Fruit fly (Drosophila melanogaster) whole organism, embryonic: Measurements from ENCODE around the gene CG43800.

Experiments used
- Atf3 ChIP-seq: fragments of 200-800 bp; sonication (Bioruptor generic); optimal IDR thresholded peaks from 3 replicates; lab custom pipeline; 2016; ENCODE audit warnings: missing biosample characterization, missing genetic modification characterization
- B-H1 ChIP-seq: fragments of 200-800 bp; sonication (Bioruptor generic); IDR thresholded peaks from 3 replicates; pipeline ENCODE4 v1.3.6; 2022; ENCODE audit warnings: missing biosample characterization, missing genetic modification characterization
- Bteb2 ChIP-seq: fragments of 200-800 bp; sonication (Bioruptor generic); optimal IDR thresholded peaks from 2 replicates; lab custom pipeline; 2016; ENCODE audit warnings: missing biosample characterization, missing genetic modification characterization
- CG10543 ChIP-seq: fragments of 200-800 bp; sonication (Bioruptor generic); optimal IDR thresholded peaks from 3 replicates; lab custom pipeline; 2017; ENCODE audit warnings: missing biosample characterization, mild to moderate bottlenecking, missing genetic modification characterization, moderate library complexity
- CG11695 ChIP-seq: fragments of 200-800 bp; sonication (Bioruptor generic); IDR thresholded peaks from 3 replicates; pipeline ENCODE4 v1.3.6; 2022; ENCODE audit warnings: missing biosample characterization, missing genetic modification characterization
- CG11723 ChIP-seq: fragments of 200-800 bp; sonication (Bioruptor generic); optimal IDR thresholded peaks from 2 replicates; lab custom pipeline; 2017; ENCODE audit warnings: missing biosample characterization, mild to moderate bottlenecking, missing genetic modification characterization
- CG13296 ChIP-seq: fragments of 200-800 bp; sonication (Bioruptor generic); optimal IDR thresholded peaks from 3 replicates; lab custom pipeline; 2018; ENCODE audit warnings: missing biosample characterization, mild to moderate bottlenecking, missing genetic modification characterization
- CG13624 ChIP-seq: fragments of 200-800 bp; sonication (Bioruptor generic); optimal IDR thresholded peaks from 2 replicates; lab custom pipeline; 2016; ENCODE audit warnings: missing biosample characterization, missing genetic modification characterization
- CG14050 ChIP-seq: fragments of 200-800 bp; sonication (Bioruptor generic); IDR thresholded peaks from 3 replicates; pipeline ENCODE4 v1.3.6; 2022; ENCODE audit warnings: missing biosample characterization, missing genetic modification characterization
- CG17328 ChIP-seq: fragments of 200-800 bp; sonication (Bioruptor generic); IDR thresholded peaks from 2 replicates; pipeline ENCODE4 v1.3.6; 2022; ENCODE audit warnings: missing biosample characterization, missing genetic modification characterization
- CG31441 ChIP-seq: fragments of 200-800 bp; sonication (Bioruptor generic); IDR thresholded peaks from 2 replicates; pipeline ENCODE4 v1.3.6; 2022; ENCODE audit warnings: missing biosample characterization, missing genetic modification characterization
- CG32772 ChIP-seq: fragments of 200-800 bp; sonication (Bioruptor generic); IDR thresholded peaks from 2 replicates; pipeline ENCODE4 v1.3.6; 2022; ENCODE audit warnings: missing biosample characterization, missing genetic modification characterization
- CG3281 ChIP-seq: fragments of 200-800 bp; sonication (Bioruptor generic); optimal IDR thresholded peaks from 3 replicates; lab custom pipeline; 2017; ENCODE audit warnings: missing biosample characterization, mild to moderate bottlenecking, missing genetic modification characterization
- CG33213 ChIP-seq: fragments of 200-800 bp; sonication (Bioruptor generic); optimal IDR thresholded peaks from 3 replicates; lab custom pipeline; 2016; ENCODE audit warnings: missing biosample characterization, missing genetic modification characterization
- CG34376 ChIP-seq: fragments of 200-800 bp; sonication (Bioruptor generic); optimal IDR thresholded peaks from 2 replicates; lab custom pipeline; 2018; ENCODE audit warnings: missing biosample characterization, mild to moderate bottlenecking, missing genetic modification characterization
- CG3847 ChIP-seq: fragments of 200-800 bp; sonication (Bioruptor generic); IDR thresholded peaks from 2 replicates; pipeline ENCODE4 v1.3.6; 2022; ENCODE audit warnings: missing biosample characterization, missing genetic modification characterization
- CG43689 ChIP-seq: fragments of 200-800 bp; sonication (Bioruptor generic); IDR thresholded peaks from 2 replicates; pipeline ENCODE4 v1.3.6; 2022; ENCODE audit warnings: missing biosample characterization, missing genetic modification characterization
- CG6791 ChIP-seq: fragments of 200-800 bp; sonication (Bioruptor generic); IDR thresholded peaks from 3 replicates; pipeline ENCODE4 v1.3.6; 2022; ENCODE audit warnings: missing biosample characterization, missing genetic modification characterization; ENCODE audit not compliant: partially characterized antibody
- D ChIP-seq, 2 experiments: fragments of 200-800 bp in 1 of 2; fragments of >200 bp in 1 of 2; sonication (Bioruptor generic) in 1 of 2; optimal IDR thresholded peaks; 2 replicates in 1 of 2; 3 replicates in 1 of 2; lab custom pipeline; 2017; ENCODE audit warnings: mild to moderate bottlenecking in 1 of 2, missing biosample characterization in 1 of 2, missing genetic modification characterization in 1 of 2, missing genetic modification reagents in 1 of 2
- Ets97D ChIP-seq: fragments of 200-800 bp; sonication (Bioruptor generic); optimal IDR thresholded peaks from 3 replicates; lab custom pipeline; 2016; ENCODE audit warnings: missing biosample characterization, missing genetic modification characterization
- Gsc ChIP-seq: fragments of 200-800 bp; sonication (Bioruptor generic); IDR thresholded peaks from 2 replicates; pipeline ENCODE4 v1.3.6; 2022; ENCODE audit warnings: missing biosample characterization, missing genetic modification characterization
- HHEX ChIP-seq: fragments of 200-800 bp; sonication (Bioruptor generic); optimal IDR thresholded peaks from 3 replicates; lab custom pipeline; 2017; ENCODE audit warnings: missing biosample characterization, mild to moderate bottlenecking, missing genetic modification characterization, missing genetic modification reagents
- HLH3B ChIP-seq: fragments of 200-800 bp; sonication (Bioruptor generic); IDR thresholded peaks from 2 replicates; pipeline ENCODE4 v1.3.6; 2022; ENCODE audit warnings: missing biosample characterization, missing genetic modification characterization
- Hr78 ChIP-seq, 2 experiments: fragments of 200-800 bp in 1 of 2; fragments of >200 bp in 1 of 2; sonication (Bioruptor generic) in 1 of 2; optimal IDR thresholded peaks; 2 replicates each; lab custom pipeline; 2017 to 2019; ENCODE audit warnings: missing biosample characterization in 2 of 2, missing genetic modification characterization in 2 of 2, mild to moderate bottlenecking in 1 of 2, moderate library complexity in 1 of 2
- Hsf ChIP-seq: fragments of 200-800 bp; sonication (Bioruptor generic); optimal IDR thresholded peaks from 3 replicates; lab custom pipeline; 2016; ENCODE audit warnings: missing biosample characterization, missing genetic modification characterization
- Rfx ChIP-seq: fragments of 200-800 bp; sonication (Bioruptor generic); IDR thresholded peaks from 2 replicates; pipeline ENCODE4 v1.3.6; 2022; ENCODE audit warnings: missing biosample characterization, missing genetic modification characterization
- Scr ChIP-seq: fragments of 200-800 bp; sonication (Bioruptor generic); IDR thresholded peaks from 2 replicates; pipeline ENCODE4 v1.3.6; 2022; ENCODE audit warnings: missing biosample characterization, missing genetic modification characterization; ENCODE audit not compliant: partially characterized antibody
- Sox102F ChIP-seq: fragments of 200-800 bp; sonication (Bioruptor generic); optimal IDR thresholded peaks from 2 replicates; lab custom pipeline; 2018; ENCODE audit warnings: missing biosample characterization, mild to moderate bottlenecking, missing genetic modification characterization, moderate library complexity
- Sry-δ ChIP-seq: fragments of 200-800 bp; sonication (Bioruptor generic); optimal IDR thresholded peaks from 2 replicates; lab custom pipeline; 2016; ENCODE audit warnings: missing biosample characterization, missing genetic modification characterization
- YL-1 ChIP-seq: fragments of 200-800 bp; sonication (Bioruptor generic); optimal IDR thresholded peaks from 3 replicates; lab custom pipeline; 2017; ENCODE audit warnings: missing biosample characterization, mild to moderate bottlenecking, missing genetic modification characterization
- ab ChIP-seq: fragments of 200-800 bp; sonication (Bioruptor generic); optimal IDR thresholded peaks from 2 replicates; lab custom pipeline; 2016; ENCODE audit warnings: missing biosample characterization, missing genetic modification characterization
- ara ChIP-seq: fragments of 200-800 bp; sonication (Bioruptor generic); IDR thresholded peaks from 2 replicates; pipeline ENCODE4 v1.3.6; 2022; ENCODE audit warnings: missing biosample characterization, missing genetic modification characterization
- bsh ChIP-seq, 2 experiments: fragments of 200-800 bp; sonication (Bioruptor generic); optimal IDR thresholded peaks; 2 replicates each; lab custom pipeline; 2017 to 2018; ENCODE audit warnings: mild to moderate bottlenecking in 2 of 2, missing biosample characterization in 2 of 2, missing genetic modification characterization in 2 of 2, moderate library complexity in 1 of 2
- chif ChIP-seq, 2 experiments: fragments of 200-800 bp; sonication (Bioruptor generic); optimal IDR thresholded peaks; 3 replicates each; lab custom pipeline; 2016; ENCODE audit warnings: missing biosample characterization in 2 of 2, missing genetic modification characterization in 2 of 2
- chinmo ChIP-seq: fragments of 200-800 bp; sonication (Bioruptor generic); IDR thresholded peaks from 4 replicates; pipeline ENCODE4 v1.3.6; 2022; ENCODE audit warnings: missing biosample characterization, missing genetic modification characterization; ENCODE audit not compliant: partially characterized antibody
- ewg ChIP-seq: fragments of 200-800 bp; sonication (Bioruptor generic); optimal IDR thresholded peaks from 3 replicates; lab custom pipeline; 2017; ENCODE audit warnings: mild to moderate bottlenecking, missing biosample characterization, missing genetic modification reagents, missing genetic modification characterization
- exex ChIP-seq: fragments of 200-800 bp; sonication (Bioruptor generic); optimal IDR thresholded peaks from 4 replicates; lab custom pipeline; 2018; ENCODE audit warnings: missing biosample characterization, mild to moderate bottlenecking, missing genetic modification characterization, moderate library complexity
- jumu ChIP-seq: fragments of 200-800 bp; sonication (Bioruptor generic); optimal IDR thresholded peaks from 3 replicates; lab custom pipeline; 2016; ENCODE audit warnings: missing biosample characterization, missing genetic modification characterization
- mam ChIP-seq: fragments of 200-800 bp; sonication (Bioruptor generic); optimal IDR thresholded peaks from 3 replicates; lab custom pipeline; 2016; ENCODE audit warnings: missing biosample characterization, missing genetic modification characterization
- nau ChIP-seq: fragments of 200-800 bp; sonication (Bioruptor generic); optimal IDR thresholded peaks from 3 replicates; lab custom pipeline; 2017; ENCODE audit warnings: missing biosample characterization, mild to moderate bottlenecking, missing genetic modification characterization, missing genetic modification reagents
- nerfin-2 ChIP-seq: fragments of 200-800 bp; sonication (Bioruptor generic); IDR thresholded peaks from 2 replicates; pipeline ENCODE4 v1.3.6; 2022; ENCODE audit warnings: missing biosample characterization, missing genetic modification characterization; ENCODE audit not compliant: partially characterized antibody
- phol ChIP-seq: fragments of 200-800 bp; sonication (Bioruptor generic); optimal IDR thresholded peaks from 3 replicates; lab custom pipeline; 2018; ENCODE audit warnings: missing biosample characterization, mild to moderate bottlenecking, missing genetic modification characterization, moderate library complexity
- prd ChIP-seq, 3 experiments: fragments of >200 bp in 2 of 3; fragments of 200-800 bp in 1 of 3; sonication (Bioruptor generic) in 1 of 3; optimal IDR thresholded peaks in 2 of 3; IDR thresholded peaks in 1 of 3; 2 replicates in 2 of 3; 3 replicates in 1 of 3; pipeline versions ENCODE4 v1.3.6 to Lab custom; 2017 to 2022; ENCODE audit warnings: missing biosample characterization in 1 of 3, missing genetic modification characterization in 1 of 3
- pzg ChIP-seq: fragments of 200-800 bp; sonication (Bioruptor generic); optimal IDR thresholded peaks from 3 replicates; lab custom pipeline; 2018; ENCODE audit warnings: missing biosample characterization, mild to moderate bottlenecking, missing genetic modification characterization, moderate library complexity
- sna ChIP-seq: fragments of 200-800 bp; sonication (Bioruptor generic); IDR thresholded peaks from 2 replicates; pipeline ENCODE4 v1.3.6; 2022; ENCODE audit warnings: missing biosample characterization, missing genetic modification characterization; ENCODE audit not compliant: partially characterized antibody
- twi ChIP-seq: fragments of 200-800 bp; optimal IDR thresholded peaks from 2 replicates; lab custom pipeline; 2019; ENCODE audit warnings: missing biosample characterization, mild to moderate bottlenecking, missing genetic modification characterization, moderate library complexity
- wek ChIP-seq: fragments of 200-800 bp; sonication (Bioruptor generic); optimal IDR thresholded peaks from 3 replicates; lab custom pipeline; 2018; ENCODE audit warnings: missing biosample characterization, mild to moderate bottlenecking, missing genetic modification characterization, moderate library complexity

CG43800 gene

dm6 chr2L:7194351-7195037 lies 38.1 kb downstream of the CG43800 start, which contains the start of gene CG4497 (continued):
- TF ChIP-seq CG34376 (GFP tag; lab: Kevin White, UChicago), result peak; percentile 86
- peak; percentile 99 for TF ChIP-seq CG3847 (GFP tag; lab: Robert Waterston, UW)
- TF ChIP-seq jumu (GFP tag; lab: Kevin White, UChicago), result peak; percentile 95
- peak; percentile 92 for TF ChIP-seq Gsc (GFP tag; lab: Robert Waterston, UW)
- peak; percentile 96 for TF ChIP-seq CG13624
- no peak for TF ChIP-seq chinmo
- peak; percentile 93 for TF ChIP-seq Atf3 (GFP tag; lab: Kevin White, UChicago)
- peak; percentile 66 for TF ChIP-seq nau
- no peak for TF ChIP-seq wek (GFP tag; lab: Kevin White, UChicago)
- TF ChIP-seq sna (GFP tag; lab: Robert Waterston, UW), result peak; percentile 70
- peak; percentile 87 for TF ChIP-seq CG17328 (GFP tag; lab: Robert Waterston, UW)
- peak; percentile 26 for TF ChIP-seq exex
- TF ChIP-seq CG11695 (GFP tag; lab: Robert Waterston, UW), result peak; percentile 89
- peak; percentile 70 for TF ChIP-seq Scr (GFP tag; lab: Robert Waterston, UW)
- peak; percentile 81 for TF ChIP-seq CG31441
- peak; percentile 97 for TF ChIP-seq Rfx (GFP tag; lab: Robert Waterston, UW)
- peak; percentile 70 for TF ChIP-seq YL-1 (GFP tag; lab: Kevin White, UChicago)
- TF ChIP-seq prd (optimal IDR thresholded peaks at IDR 0.05; lab: Kevin White, UChicago), result no peak
- TF ChIP-seq prd (GFP tag; IDR thresholded peaks at IDR 0.05; lab: Robert Waterston, UW), result peak; percentile 97
- peak; percentile 83 for TF ChIP-seq twi
- peak; percentile 98 for TF ChIP-seq phol
- TF ChIP-seq ara (GFP tag; lab: Robert Waterston, UW), result peak; percentile 91
- TF ChIP-seq CG10543 (GFP tag; lab: Kevin White, UChicago), result peak; percentile 87
- peak; percentile 94 for TF ChIP-seq Sox102F (GFP tag; lab: Kevin White, UChicago)
- TF ChIP-seq mam (GFP tag; lab: Kevin White, UChicago), result peak; percentile 97
- TF ChIP-seq HHEX (GFP tag; lab: Kevin White, UChicago), result peak; percentile 75
- peak; percentile 84 for TF ChIP-seq CG43689 (GFP tag; lab: Robert Waterston, UW)
- peak; percentile 95 for TF ChIP-seq CG32772 (GFP tag; lab: Robert Waterston, UW)
- TF ChIP-seq CG33213, result peak; percentile 94
- peak; percentile 98 for TF ChIP-seq Hsf (GFP tag; lab: Kevin White, UChicago)
- peak; percentile 83 for TF ChIP-seq CG11723 (GFP tag; lab: Kevin White, UChicago)
- TF ChIP-seq Ets97D, result peak; percentile 93
- TF ChIP-seq pzg, result peak; percentile 63
- TF ChIP-seq CG3281 (GFP tag; lab: Kevin White, UChicago), result peak; percentile 82
- peak; percentile 90 for TF ChIP-seq CG14050 (GFP tag; lab: Robert Waterston, UW)
- peak; percentile 75 for TF ChIP-seq Sry-δ (GFP tag; lab: Kevin White, UChicago)
- TF ChIP-seq nerfin-2, result peak; percentile 85
- TF ChIP-seq CG6791 (GFP tag; lab: Robert Waterston, UW), result peak; percentile 76; the same call in 1 of the 3 replicates
- TF ChIP-seq Hr78 (GFP tag; optimal IDR thresholded peaks at IDR 0.05; lab: Kevin White, UChicago), result peak in 1 of 2 experiments; percentile 16
- peak; percentile 94 for TF ChIP-seq ab (GFP tag; lab: Kevin White, UChicago)
- peak; percentile 78 for TF ChIP-seq CG13296
- peak; percentile 89 for TF ChIP-seq ewg (GFP tag; lab: Kevin White, UChicago)
- peak; percentile 89 for TF ChIP-seq B-H1
- TF ChIP-seq D (optimal IDR thresholded peaks at IDR 0.05; lab: Kevin White, UChicago), result no peak
- peak; percentile 84 for TF ChIP-seq D (GFP tag; optimal IDR thresholded peaks at IDR 0.05; lab: Kevin White, UChicago)
- peak; percentile 94 to 95 for TF ChIP-seq chif (GFP tag; optimal IDR thresholded peaks at IDR 0.05; lab: Kevin White, UChicago)
- peak; percentile 95 for TF ChIP-seq Bteb2 (GFP tag; lab: Kevin White, UChicago)
- peak; percentile 18 to 86 for TF ChIP-seq bsh (GFP tag; optimal IDR thresholded peaks at IDR 0.05; lab: Kevin White, UChicago)
- TF ChIP-seq HLH3B, result peak; percentile 94
